Worm (Caenorhabditis elegans): ENCODE data around the gene C02E7.6.

DNA sequence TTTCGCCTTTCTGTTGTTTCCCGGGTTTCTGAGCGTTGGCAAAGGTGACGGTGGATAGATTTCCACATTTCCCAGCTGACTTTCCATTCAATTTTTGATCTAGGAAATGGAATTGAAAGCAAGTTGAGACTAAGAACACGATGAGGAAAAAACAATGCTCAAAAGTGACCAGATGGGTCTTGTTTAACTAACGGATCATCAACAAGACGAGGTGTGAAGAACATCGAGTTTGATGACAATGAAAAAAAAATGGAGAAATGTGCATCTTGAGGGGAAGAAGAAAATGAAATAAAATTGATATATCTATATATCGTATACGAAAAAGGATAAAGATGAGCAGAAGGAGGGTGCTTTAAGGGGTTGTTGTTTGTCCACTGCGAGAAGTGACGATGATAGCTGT is 41.4 kb upstream of the C02E7.6 start, which contains the start of gene T19H12.6:
- TF ChIP-seq W03F9.2 (tag; optimal IDR thresholded peaks at IDR 0.05) = no peak
- no peak for TF ChIP-seq dao-5 (tag; optimal IDR thresholded peaks at IDR 0.05)
- TF ChIP-seq him-1 (tag; optimal IDR thresholded peaks at IDR 0.05) = no peak

Data from whole organism, L4/young adult.